Worm (Caenorhabditis elegans) whole organism, midembryonic: ENCODE data around the gene vars-1.

Source experiments
- T22C8.4 ChIP-seq: fragments of 200-800 bp; sonication (Bioruptor generic); IDR thresholded peaks from 2 replicates; pipeline ENCODE4 v1.3.6; 2022; ENCODE audit warnings: missing genetic modification characterization, missing compliant biosample characterization
- cog-1 ChIP-seq: sonication (generic microtip); optimal IDR thresholded peaks from 2 replicates; lab custom pipeline; 2016; ENCODE audit warnings: missing genetic modification characterization, missing compliant biosample characterization
- flt-1 ChIP-seq: fragments of 200-800 bp; sonication (Bioruptor generic); IDR thresholded peaks from 2 replicates; pipeline ENCODE4 v1.3.6; 2022; ENCODE audit warnings: missing genetic modification characterization, missing compliant biosample characterization
- klf-2 ChIP-seq: fragments of 200-800 bp; sonication (Bioruptor generic); conservative IDR thresholded peaks from 2 replicates; pipeline ENCODE4 v1.3.6; 2022; ENCODE audit warnings: missing genetic modification reagents, missing genetic modification characterization, missing compliant biosample characterization
- med-1 ChIP-seq: sonication (generic microtip); optimal IDR thresholded peaks from 2 replicates; lab custom pipeline; 2017; ENCODE audit warnings: missing genetic modification characterization, mild to moderate bottlenecking, missing compliant biosample characterization, antibody characterized with exemption, missing genetic modification reagents; ENCODE audit not compliant: insufficient read depth
- ref-1 ChIP-seq: fragments of 200-800 bp; sonication (Bioruptor generic); conservative IDR thresholded peaks from 2 replicates; pipeline ENCODE4 v1.3.6; 2022; ENCODE audit warnings: missing genetic modification reagents, missing genetic modification characterization, missing compliant biosample characterization
- tab-1 ChIP-seq: fragments of 200-800 bp; sonication (Bioruptor generic); IDR thresholded peaks from 2 replicates; pipeline ENCODE4 v1.3.6; 2022; ENCODE audit warnings: missing genetic modification characterization, missing compliant biosample characterization
- ztf-23 ChIP-seq: fragments of 200-800 bp; sonication (Bioruptor generic); IDR thresholded peaks from 2 replicates; pipeline ENCODE4 v1.3.6; 2022; ENCODE audit warnings: missing genetic modification reagents, missing genetic modification characterization, missing compliant biosample characterization
- ztf-29 ChIP-seq: fragments of 200-800 bp; sonication (Bioruptor generic); IDR thresholded peaks from 2 replicates; pipeline ENCODE4 v1.3.6; 2022; ENCODE audit warnings: missing genetic modification reagents, missing genetic modification characterization, missing compliant biosample characterization

- TF ChIP-seq med-1 (GFP tag; lab: Kevin White, UChicago) (no peak), cog-1 (no peak), flt-1 (no peak), T22C8.4 (GFP tag; lab: Robert Waterston, UW) (no peak), klf-2 (GFP tag; lab: Robert Waterston, UW) (no peak), ztf-23 (GFP tag; lab: Robert Waterston, UW) (no peak), ref-1 (GFP tag; lab: Robert Waterston, UW) (no peak), ztf-29 (GFP tag; lab: Robert Waterston, UW) (no peak), tab-1 (GFP tag; lab: Robert Waterston, UW) (no peak)
These were observed 13.7 kb downstream of the vars-1 start for ce11 chrV:8044957-8045356.
